Worm (Caenorhabditis elegans) whole organism, mixed stage, embryonic: ENCODE results near the gene fbxb-78.

Source experiments
- mab-5 ChIP-seq: fragments of 150-350 bp; optimal IDR thresholded peaks from 2 replicates; lab custom pipeline; 2014; ENCODE audit warnings: missing biosample characterization, missing genetic modification characterization
- nhr-12 ChIP-seq: fragments of 150-350 bp; optimal IDR thresholded peaks from 2 replicates; lab custom pipeline; 2014; ENCODE audit warnings: missing biosample characterization, missing genetic modification characterization
- nhr-76 ChIP-seq: sonication (generic microtip); optimal IDR thresholded peaks from 2 replicates; lab custom pipeline; 2017; ENCODE audit warnings: missing biosample characterization, missing genetic modification characterization
- sptf-1 ChIP-seq: sonication (generic microtip); optimal IDR thresholded peaks from 2 replicates; lab custom pipeline; 2017; ENCODE audit warnings: mild to moderate bottlenecking, missing genetic modification characterization, moderate library complexity, missing compliant biosample characterization
- unc-39 ChIP-seq: fragments of 150-350 bp; optimal IDR thresholded peaks from 2 replicates; lab custom pipeline; 2014; ENCODE audit warnings: missing biosample characterization, missing genetic modification characterization
- ztf-11 ChIP-seq: fragments of 150-350 bp; optimal IDR thresholded peaks from 2 replicates; lab custom pipeline; 2014; ENCODE audit warnings: missing biosample characterization, missing genetic modification characterization

- no peak for TF ChIP-seq unc-39
- TF ChIP-seq sptf-1, result no peak
- no peak for TF ChIP-seq mab-5
- TF ChIP-seq nhr-76 (tag; lab: Kevin White, UChicago), result no peak
- no peak for TF ChIP-seq ztf-11 (tag; lab: Kevin White, UChicago)
- TF ChIP-seq nhr-12 (tag; lab: Kevin White, UChicago), result no peak
These were observed 12.8 kb upstream of the fbxb-78 start, which contains the start of gene K08F11.1 for ce11 chrIV:4724562-4724961.
